Fruit fly (Drosophila melanogaster) whole organism, embryonic: ENCODE results near the gene side-IV.
A peak's percentile ranks its signal among the peaks of the same experiment; 100 is the strongest.

Experiments
- CG10209 ChIP-seq: fragments of 200-800 bp; sonication (Bioruptor generic); optimal IDR thresholded peaks from 3 replicates; lab custom pipeline; 2017; ENCODE audit warnings: missing biosample characterization, mild to moderate bottlenecking, missing genetic modification characterization, missing genetic modification reagents
- CG10654 ChIP-seq: fragments of 200-800 bp; sonication (Bioruptor generic); optimal IDR thresholded peaks from 2 replicates; lab custom pipeline; 2016; ENCODE audit warnings: missing biosample characterization, missing genetic modification characterization
- CG11398 ChIP-seq: fragments of 200-800 bp; sonication (Bioruptor generic); optimal IDR thresholded peaks from 2 replicates; lab custom pipeline; 2016; ENCODE audit warnings: missing biosample characterization, missing genetic modification characterization
- CG12299 ChIP-seq: fragments of 200-800 bp; sonication (Bioruptor generic); optimal IDR thresholded peaks from 2 replicates; lab custom pipeline; 2018; ENCODE audit warnings: missing biosample characterization, mild to moderate bottlenecking, missing genetic modification characterization
- CG13287 ChIP-seq: fragments of 200-800 bp; sonication (Bioruptor generic); IDR thresholded peaks from 2 replicates; pipeline ENCODE4 v1.3.6; 2022; ENCODE audit warnings: missing biosample characterization, missing genetic modification characterization; ENCODE audit not compliant: partially characterized antibody
- CG14050 ChIP-seq: fragments of 200-800 bp; sonication (Bioruptor generic); IDR thresholded peaks from 3 replicates; pipeline ENCODE4 v1.3.6; 2022; ENCODE audit warnings: missing biosample characterization, missing genetic modification characterization
- CG16815 ChIP-seq: fragments of 200-800 bp; sonication (Bioruptor generic); optimal IDR thresholded peaks from 3 replicates; lab custom pipeline; 2017; ENCODE audit warnings: missing biosample characterization, mild to moderate bottlenecking, missing genetic modification characterization
- CG17802 ChIP-seq: fragments of 200-800 bp; sonication (Bioruptor generic); optimal IDR thresholded peaks from 2 replicates; lab custom pipeline; 2018; ENCODE audit warnings: missing biosample characterization, mild to moderate bottlenecking, missing genetic modification characterization, moderate library complexity
- CG17829 ChIP-seq: fragments of 200-800 bp; optimal IDR thresholded peaks from 2 replicates; lab custom pipeline; 2019; ENCODE audit warnings: missing biosample characterization, mild to moderate bottlenecking, missing genetic modification characterization, moderate library complexity
- CG3163 ChIP-seq: fragments of 200-800 bp; sonication (Bioruptor generic); optimal IDR thresholded peaks from 3 replicates; lab custom pipeline; 2016; ENCODE audit warnings: missing biosample characterization, missing genetic modification characterization
- CG3847 ChIP-seq: fragments of 200-800 bp; sonication (Bioruptor generic); IDR thresholded peaks from 2 replicates; pipeline ENCODE4 v1.3.6; 2022; ENCODE audit warnings: missing biosample characterization, missing genetic modification characterization
- CG3995 ChIP-seq: fragments of 200-800 bp; sonication (Bioruptor generic); optimal IDR thresholded peaks from 3 replicates; lab custom pipeline; 2016; ENCODE audit warnings: missing biosample characterization, missing genetic modification characterization
- CG4282 ChIP-seq: fragments of 200-800 bp; sonication (Bioruptor generic); optimal IDR thresholded peaks from 2 replicates; lab custom pipeline; 2016; ENCODE audit warnings: missing biosample characterization, missing genetic modification characterization
- CG4730 ChIP-seq: fragments of 200-800 bp; sonication (Bioruptor generic); IDR thresholded peaks from 2 replicates; pipeline ENCODE4 v1.3.6; 2022; ENCODE audit warnings: missing biosample characterization, missing genetic modification characterization
- CG7556 ChIP-seq: fragments of 200-800 bp; sonication (Bioruptor generic); optimal IDR thresholded peaks from 2 replicates; lab custom pipeline; 2017; ENCODE audit warnings: missing biosample characterization, mild to moderate bottlenecking, missing genetic modification characterization
- CG7963 ChIP-seq: fragments of 200-800 bp; sonication (Bioruptor generic); IDR thresholded peaks from 3 replicates; pipeline ENCODE4 v1.3.6; 2022; ENCODE audit warnings: missing biosample characterization, missing genetic modification characterization; ENCODE audit not compliant: partially characterized antibody
- CG8924 ChIP-seq: fragments of 200-800 bp; optimal IDR thresholded peaks from 3 replicates; lab custom pipeline; 2019; ENCODE audit warnings: missing biosample characterization, mild to moderate bottlenecking, missing genetic modification characterization, moderate library complexity
- CG8944 ChIP-seq: fragments of 200-800 bp; sonication (Bioruptor generic); optimal IDR thresholded peaks from 3 replicates; lab custom pipeline; 2016; ENCODE audit warnings: missing biosample characterization, missing genetic modification characterization
- CG9437 ChIP-seq: fragments of 200-800 bp; sonication (Bioruptor generic); optimal IDR thresholded peaks from 2 replicates; lab custom pipeline; 2018; ENCODE audit warnings: missing biosample characterization, mild to moderate bottlenecking, missing genetic modification characterization
- CG9727 ChIP-seq: fragments of 200-800 bp; sonication (Bioruptor generic); optimal IDR thresholded peaks from 3 replicates; lab custom pipeline; 2017; ENCODE audit warnings: missing biosample characterization, mild to moderate bottlenecking, missing genetic modification characterization
- D19B ChIP-seq: fragments of 200-800 bp; sonication (Bioruptor generic); optimal IDR thresholded peaks from 2 replicates; lab custom pipeline; 2017; ENCODE audit warnings: missing biosample characterization, mild to moderate bottlenecking, missing genetic modification characterization
- Dp ChIP-seq: fragments of 200-800 bp; sonication (Bioruptor generic); optimal IDR thresholded peaks from 2 replicates; lab custom pipeline; 2018; ENCODE audit warnings: missing biosample characterization, mild to moderate bottlenecking, missing genetic modification characterization, moderate library complexity
- Elba2 ChIP-seq: fragments of 200-800 bp; sonication (Bioruptor generic); optimal IDR thresholded peaks from 3 replicates; lab custom pipeline; 2016; ENCODE audit warnings: missing biosample characterization, missing genetic modification characterization
- HmgD ChIP-seq: fragments of 200-800 bp; sonication (Bioruptor generic); optimal IDR thresholded peaks from 3 replicates; lab custom pipeline; 2016; ENCODE audit warnings: missing biosample characterization, missing genetic modification characterization
- Meics ChIP-seq: fragments of 200-800 bp; sonication (Bioruptor generic); optimal IDR thresholded peaks from 2 replicates; lab custom pipeline; 2017; ENCODE audit warnings: missing biosample characterization, mild to moderate bottlenecking, missing genetic modification characterization
- Mrtf ChIP-seq: fragments of 200-800 bp; sonication (Bioruptor generic); IDR thresholded peaks from 3 replicates; pipeline ENCODE4 v1.3.6; 2022; ENCODE audit warnings: missing biosample characterization, missing genetic modification characterization
- Ravus ChIP-seq: fragments of 200-800 bp; sonication (Bioruptor generic); IDR thresholded peaks from 2 replicates; pipeline ENCODE4 v1.3.6; 2022; ENCODE audit warnings: missing biosample characterization, missing genetic modification characterization
- Spps ChIP-seq: fragments of 200-800 bp; sonication (Bioruptor generic); optimal IDR thresholded peaks from 2 replicates; lab custom pipeline; 2018; ENCODE audit warnings: missing biosample characterization, mild to moderate bottlenecking, missing genetic modification characterization
- ap ChIP-seq: fragments of 200-800 bp; sonication (Bioruptor generic); IDR thresholded peaks from 2 replicates; pipeline ENCODE4 v1.3.6; 2022; ENCODE audit warnings: missing biosample characterization, missing genetic modification characterization
- bab2 ChIP-seq: fragments of 200-800 bp; sonication (Bioruptor generic); optimal IDR thresholded peaks from 2 replicates; lab custom pipeline; 2016; ENCODE audit warnings: missing biosample characterization, missing genetic modification characterization
- cad ChIP-seq: fragments of >200 bp; optimal IDR thresholded peaks from 2 replicates; lab custom pipeline; 2017; ENCODE audit warnings: missing biosample characterization, missing genetic modification characterization
- cato ChIP-seq: fragments of 200-800 bp; sonication (Bioruptor generic); optimal IDR thresholded peaks from 2 replicates; lab custom pipeline; 2016; ENCODE audit warnings: missing biosample characterization, missing genetic modification characterization, borderline replicate concordance
- chif ChIP-seq, 2 experiments: fragments of 200-800 bp; sonication (Bioruptor generic); optimal IDR thresholded peaks; 3 replicates each; lab custom pipeline; 2016; ENCODE audit warnings: missing biosample characterization in 2 of 2, missing genetic modification characterization in 2 of 2
- dimm ChIP-seq: fragments of 200-800 bp; sonication (Bioruptor generic); IDR thresholded peaks from 2 replicates; pipeline ENCODE4 v1.3.6; 2022; ENCODE audit warnings: missing biosample characterization, missing genetic modification characterization
- dysf ChIP-seq: fragments of 200-800 bp; sonication (Bioruptor generic); IDR thresholded peaks from 3 replicates; pipeline ENCODE4 v1.3.6; 2022; ENCODE audit warnings: missing biosample characterization, missing genetic modification characterization
- emc ChIP-seq: fragments of 200-800 bp; sonication (Bioruptor generic); optimal IDR thresholded peaks from 2 replicates; lab custom pipeline; 2016; ENCODE audit warnings: missing biosample characterization, missing genetic modification characterization
- esg ChIP-seq: fragments of 200-800 bp; sonication (Bioruptor generic); conservative IDR thresholded peaks from 2 replicates; pipeline ENCODE4 v1.3.6; 2022; ENCODE audit warnings: missing biosample characterization, missing genetic modification characterization
- gce ChIP-seq: fragments of 200-800 bp; sonication (Bioruptor generic); IDR thresholded peaks from 3 replicates; pipeline ENCODE4 v1.3.6; 2022; ENCODE audit warnings: missing biosample characterization, missing genetic modification characterization
- gcm2 ChIP-seq: fragments of 200-800 bp; sonication (Bioruptor generic); optimal IDR thresholded peaks from 2 replicates; lab custom pipeline; 2016; ENCODE audit warnings: missing biosample characterization, missing genetic modification characterization
- grau ChIP-seq: fragments of 200-800 bp; optimal IDR thresholded peaks from 3 replicates; lab custom pipeline; 2019; ENCODE audit warnings: missing biosample characterization, mild to moderate bottlenecking, missing genetic modification characterization, moderate library complexity
- grn ChIP-seq: fragments of 200-800 bp; sonication (Bioruptor generic); optimal IDR thresholded peaks from 3 replicates; lab custom pipeline; 2017; ENCODE audit warnings: missing biosample characterization, missing genetic modification characterization
- hkb ChIP-seq, 2 experiments: fragments of 200-800 bp in 1 of 2; fragments of >200 bp in 1 of 2; sonication (Bioruptor generic) in 1 of 2; IDR thresholded peaks in 1 of 2; optimal IDR thresholded peaks in 1 of 2; 2 replicates each; pipeline versions ENCODE4 v1.3.6 to Lab custom; 2017 to 2022; ENCODE audit warnings: missing biosample characterization in 1 of 2, missing genetic modification characterization in 1 of 2
- kni ChIP-seq: fragments of 200-800 bp; sonication (Bioruptor generic); optimal IDR thresholded peaks from 3 replicates; lab custom pipeline; 2017; ENCODE audit warnings: mild to moderate bottlenecking, missing biosample characterization, missing genetic modification reagents, missing genetic modification characterization
- lbe ChIP-seq: fragments of 200-800 bp; sonication (Bioruptor generic); optimal IDR thresholded peaks from 2 replicates; lab custom pipeline; 2016; ENCODE audit warnings: missing biosample characterization, mild to moderate bottlenecking, missing genetic modification characterization
- lilli ChIP-seq: fragments of 200-800 bp; sonication (Bioruptor generic); optimal IDR thresholded peaks from 3 replicates; lab custom pipeline; 2016; ENCODE audit warnings: missing biosample characterization, missing genetic modification characterization
- phol ChIP-seq: fragments of 200-800 bp; sonication (Bioruptor generic); optimal IDR thresholded peaks from 3 replicates; lab custom pipeline; 2018; ENCODE audit warnings: missing biosample characterization, mild to moderate bottlenecking, missing genetic modification characterization, moderate library complexity
- psq ChIP-seq: fragments of 200-800 bp; sonication (Bioruptor generic); optimal IDR thresholded peaks from 2 replicates; lab custom pipeline; 2017; ENCODE audit warnings: missing biosample characterization, missing genetic modification characterization
- sim ChIP-seq: fragments of 200-800 bp; sonication (Bioruptor generic); IDR thresholded peaks from 2 replicates; pipeline ENCODE4 v1.3.6; 2022; ENCODE audit warnings: missing biosample characterization, missing genetic modification characterization
- sqz ChIP-seq: fragments of 200-800 bp; sonication (Bioruptor generic); optimal IDR thresholded peaks from 3 replicates; lab custom pipeline; 2018; ENCODE audit warnings: missing biosample characterization, mild to moderate bottlenecking, missing genetic modification characterization
- tio ChIP-seq: fragments of 200-800 bp; sonication (Bioruptor generic); optimal IDR thresholded peaks from 2 replicates; lab custom pipeline; 2017; ENCODE audit warnings: missing biosample characterization, missing genetic modification characterization, inconsistent platforms
- ttk ChIP-seq: fragments of 200-800 bp; sonication (Bioruptor generic); IDR thresholded peaks from 2 replicates; pipeline ENCODE4 v2.1.2; 2022; ENCODE audit warnings: missing biosample characterization, missing genetic modification characterization

Gene side-IV

DNA sequence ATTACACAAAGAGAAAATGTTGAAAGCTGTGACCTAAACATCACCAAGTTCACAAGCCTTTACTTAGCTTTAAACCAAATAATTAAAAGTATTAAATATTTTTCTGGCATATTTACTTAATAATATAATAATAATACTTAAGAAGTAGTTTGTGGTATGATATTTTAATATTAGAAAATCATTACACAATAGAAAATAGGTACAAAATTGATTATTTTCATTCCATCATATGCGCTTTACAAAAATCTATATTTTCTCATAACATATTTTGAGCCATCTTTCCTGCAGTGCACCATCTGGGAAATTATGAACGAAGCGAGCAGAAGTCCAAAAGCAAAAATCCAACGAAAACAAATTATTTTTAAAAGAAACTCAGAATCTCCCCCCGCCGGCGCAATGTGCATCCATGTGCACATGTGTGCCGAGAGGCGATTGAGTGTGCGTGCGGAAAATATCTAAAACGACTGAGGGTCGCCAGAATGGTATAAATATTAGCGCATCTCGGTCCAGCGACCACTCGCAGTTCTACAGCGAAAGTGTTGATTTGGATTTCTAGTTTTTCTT lies 24.8 kb upstream of the side-IV start, which contains the start of gene Act87E (continued):
- no peak for TF ChIP-seq gcm2
- no peak for TF ChIP-seq CG3163
- no peak for TF ChIP-seq ap
- TF ChIP-seq lilli (GFP tag; lab: Kevin White, UChicago): no peak
- TF ChIP-seq CG10654: peak; percentile 14
- TF ChIP-seq CG9727 (GFP tag; lab: Kevin White, UChicago): peak; percentile 82
- TF ChIP-seq Ravus (GFP tag; lab: Robert Waterston, UW): no peak; the same call in 1 of the 2 replicates
- peak; percentile 65 for TF ChIP-seq tio (GFP tag; lab: Kevin White, UChicago)
- TF ChIP-seq CG12299 (tag; lab: Kevin White, UChicago): no peak
- TF ChIP-seq esg (GFP tag; lab: Robert Waterston, UW): peak; percentile 41; the same call in 1 of the 2 replicates
- TF ChIP-seq CG7556 (GFP tag; lab: Kevin White, UChicago): peak; percentile 81
- peak; percentile 54 for TF ChIP-seq CG10209 (GFP tag; lab: Kevin White, UChicago)
- TF ChIP-seq Elba2 (GFP tag; lab: Kevin White, UChicago): no peak
- no peak for TF ChIP-seq dimm (GFP tag; lab: Robert Waterston, UW)
- TF ChIP-seq dysf (GFP tag; lab: Robert Waterston, UW): peak; percentile 65; the same call in 2 of the 3 replicates
- TF ChIP-seq psq: no peak
- no peak for TF ChIP-seq hkb (optimal IDR thresholded peaks at IDR 0.05; lab: Kevin White, UChicago)
- no peak; the same call in 1 of the 2 replicates for TF ChIP-seq hkb (GFP tag; IDR thresholded peaks at IDR 0.05; lab: Robert Waterston, UW)
- no peak for TF ChIP-seq Mrtf
- peak; percentile 47 for TF ChIP-seq Meics (GFP tag; lab: Kevin White, UChicago)
- peak; percentile 41 for TF ChIP-seq Spps (tag; lab: Kevin White, UChicago)
- no peak for TF ChIP-seq CG11398 (GFP tag; lab: Kevin White, UChicago)
- TF ChIP-seq grn (GFP tag; lab: Kevin White, UChicago): no peak
- peak; percentile 30; the same call in 1 of the 2 replicates for TF ChIP-seq ttk (GFP tag; lab: Robert Waterston, UW)
- TF ChIP-seq CG17829 (tag; lab: Kevin White, UChicago): peak; percentile 85
- no peak for TF ChIP-seq lbe (GFP tag; lab: Kevin White, UChicago)
- no peak for TF ChIP-seq emc (GFP tag; lab: Kevin White, UChicago)
- peak; percentile 50 for TF ChIP-seq sqz
- TF ChIP-seq cato (GFP tag; lab: Kevin White, UChicago): peak; percentile 17
- no peak for TF ChIP-seq CG7963 (GFP tag; lab: Robert Waterston, UW)
- TF ChIP-seq CG4730 (GFP tag; lab: Robert Waterston, UW): 0 out of 2 replicates have a peak, but pooled peaks have one; percentile 19
- TF ChIP-seq D19B (GFP tag; lab: Kevin White, UChicago): no peak
- TF ChIP-seq CG13287 (GFP tag; lab: Robert Waterston, UW): no peak
- no peak for TF ChIP-seq Dp (GFP tag; lab: Kevin White, UChicago)
- TF ChIP-seq CG8924 (tag; lab: Kevin White, UChicago): peak; percentile 84
- TF ChIP-seq HmgD: no peak
- TF ChIP-seq sim (GFP tag; lab: Robert Waterston, UW): peak; percentile 46; the same call in 1 of the 2 replicates
- no peak for TF ChIP-seq CG3847 (GFP tag; lab: Robert Waterston, UW)
- no peak for TF ChIP-seq chif (GFP tag; optimal IDR thresholded peaks at IDR 0.05; lab: Kevin White, UChicago)
- TF ChIP-seq grau (tag; lab: Kevin White, UChicago): peak; percentile 82
- TF ChIP-seq CG4282 (GFP tag; lab: Kevin White, UChicago): no peak
- TF ChIP-seq phol (tag; lab: Kevin White, UChicago): peak; percentile 86
- no peak for TF ChIP-seq CG14050 (GFP tag; lab: Robert Waterston, UW)
- TF ChIP-seq cad (GFP tag; lab: Kevin White, UChicago): no peak
- no peak for TF ChIP-seq CG17802 (tag; lab: Kevin White, UChicago)
- no peak for TF ChIP-seq CG3995 (GFP tag; lab: Kevin White, UChicago)
- TF ChIP-seq gce (GFP tag; lab: Robert Waterston, UW): no peak
- no peak for TF ChIP-seq bab2 (GFP tag; lab: Kevin White, UChicago)
- TF ChIP-seq CG9437 (GFP tag; lab: Kevin White, UChicago): peak; percentile 73
- TF ChIP-seq kni (GFP tag; lab: Kevin White, UChicago): no peak
- peak; percentile 54 for TF ChIP-seq CG16815 (GFP tag; lab: Kevin White, UChicago)
- TF ChIP-seq CG8944 (GFP tag; lab: Kevin White, UChicago): no peak
